Fruit fly (Drosophila melanogaster): ENCODE results near the gene dpr20.

DNA sequence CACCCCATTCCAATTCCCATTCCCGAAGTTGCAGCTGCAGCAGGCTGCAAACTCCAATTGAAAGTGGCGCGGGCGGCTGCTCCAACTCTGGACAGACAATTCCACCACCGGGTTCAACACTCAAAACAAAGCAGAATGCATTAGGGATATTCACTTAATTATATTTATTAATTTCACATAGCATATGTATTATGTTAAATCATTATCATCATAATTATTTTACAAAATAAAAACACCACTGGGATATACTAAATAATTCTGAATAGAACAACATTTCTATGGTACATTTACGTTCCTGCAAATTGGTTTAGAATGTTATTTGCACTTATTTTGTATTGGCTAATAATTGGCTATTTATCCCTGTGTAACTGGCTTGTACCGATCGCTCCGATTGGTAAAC lies 49.6 kb downstream of the dpr20 start:
- TF ChIP-seq CG8478 (optimal IDR thresholded peaks at IDR 0.05) (no peak), CTCF (optimal IDR thresholded peaks at IDR 0.05) (no peak)

Data from S2 (cell line).